Worm (Caenorhabditis elegans) whole organism, midembryonic: ENCODE measurements around the gene fbxa-63.
"Not testable (repeated sequence)": the region's sequence is repeated elsewhere in the genome, so short reads cannot be mapped to it uniquely, and the experiment has no call there.

Source experiments
- T22C8.4 ChIP-seq: fragments of 200-800 bp; sonication (Bioruptor generic); IDR thresholded peaks from 2 replicates; pipeline ENCODE4 v1.3.6; 2022; ENCODE audit warnings: missing genetic modification characterization, missing compliant biosample characterization
- cog-1 ChIP-seq: sonication (generic microtip); optimal IDR thresholded peaks from 2 replicates; lab custom pipeline; 2016; ENCODE audit warnings: missing genetic modification characterization, missing compliant biosample characterization
- flt-1 ChIP-seq: fragments of 200-800 bp; sonication (Bioruptor generic); IDR thresholded peaks from 2 replicates; pipeline ENCODE4 v1.3.6; 2022; ENCODE audit warnings: missing genetic modification characterization, missing compliant biosample characterization
- klf-2 ChIP-seq: fragments of 200-800 bp; sonication (Bioruptor generic); conservative IDR thresholded peaks from 2 replicates; pipeline ENCODE4 v1.3.6; 2022; ENCODE audit warnings: missing genetic modification reagents, missing genetic modification characterization, missing compliant biosample characterization
- med-1 ChIP-seq: sonication (generic microtip); optimal IDR thresholded peaks from 2 replicates; lab custom pipeline; 2017; ENCODE audit warnings: missing genetic modification characterization, mild to moderate bottlenecking, missing compliant biosample characterization, antibody characterized with exemption, missing genetic modification reagents; ENCODE audit not compliant: insufficient read depth
- ref-1 ChIP-seq: fragments of 200-800 bp; sonication (Bioruptor generic); conservative IDR thresholded peaks from 2 replicates; pipeline ENCODE4 v1.3.6; 2022; ENCODE audit warnings: missing genetic modification reagents, missing genetic modification characterization, missing compliant biosample characterization
- tab-1 ChIP-seq: fragments of 200-800 bp; sonication (Bioruptor generic); IDR thresholded peaks from 2 replicates; pipeline ENCODE4 v1.3.6; 2022; ENCODE audit warnings: missing genetic modification characterization, missing compliant biosample characterization
- ztf-23 ChIP-seq: fragments of 200-800 bp; sonication (Bioruptor generic); IDR thresholded peaks from 2 replicates; pipeline ENCODE4 v1.3.6; 2022; ENCODE audit warnings: missing genetic modification reagents, missing genetic modification characterization, missing compliant biosample characterization
- ztf-29 ChIP-seq: fragments of 200-800 bp; sonication (Bioruptor generic); IDR thresholded peaks from 2 replicates; pipeline ENCODE4 v1.3.6; 2022; ENCODE audit warnings: missing genetic modification reagents, missing genetic modification characterization, missing compliant biosample characterization

Gene fbxa-63

DNA sequence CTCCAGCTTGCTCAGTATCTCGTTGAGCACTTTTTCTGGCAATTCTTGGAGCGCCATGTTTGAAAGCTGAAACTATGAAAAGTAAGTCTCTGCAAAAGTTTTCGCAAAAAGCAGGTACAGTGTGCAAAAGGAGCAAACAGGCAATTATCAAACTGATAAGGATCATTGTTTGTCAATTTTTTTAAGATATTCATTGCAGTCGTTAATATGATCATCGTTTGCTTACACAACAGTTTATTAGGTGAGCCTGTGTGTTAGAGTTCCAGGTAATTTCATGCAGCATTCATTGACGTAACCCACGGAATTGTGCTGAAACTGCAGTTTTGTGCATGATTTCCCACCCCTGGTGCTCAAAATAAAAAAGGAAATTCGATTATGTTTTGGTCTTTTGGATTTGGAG lies 23.5 kb downstream of the fbxa-63 start, which contains the start of gene fbxa-151:
Gene fbxa-151, minus strand, starts transcription at position 101 of the 400 bp plus-strand sequence.
- not testable (repeated sequence) for TF ChIP-seq tab-1 (GFP tag; lab: Robert Waterston, UW); cog-1 (tag; lab: Kevin White, UChicago); ztf-29 (GFP tag; lab: Robert Waterston, UW)

- TF ChIP-seq tab-1 (GFP tag; lab: Robert Waterston, UW) (no peak), flt-1 (no peak), klf-2 (no peak)
These were observed 25.8 kb downstream of the fbxa-63 start, which contains the start of gene fbxa-32 for ce11 chrIII:1269156-1269555. Gene fbxa-32 (minus strand): TSS chrIII:1269256.

DNA sequence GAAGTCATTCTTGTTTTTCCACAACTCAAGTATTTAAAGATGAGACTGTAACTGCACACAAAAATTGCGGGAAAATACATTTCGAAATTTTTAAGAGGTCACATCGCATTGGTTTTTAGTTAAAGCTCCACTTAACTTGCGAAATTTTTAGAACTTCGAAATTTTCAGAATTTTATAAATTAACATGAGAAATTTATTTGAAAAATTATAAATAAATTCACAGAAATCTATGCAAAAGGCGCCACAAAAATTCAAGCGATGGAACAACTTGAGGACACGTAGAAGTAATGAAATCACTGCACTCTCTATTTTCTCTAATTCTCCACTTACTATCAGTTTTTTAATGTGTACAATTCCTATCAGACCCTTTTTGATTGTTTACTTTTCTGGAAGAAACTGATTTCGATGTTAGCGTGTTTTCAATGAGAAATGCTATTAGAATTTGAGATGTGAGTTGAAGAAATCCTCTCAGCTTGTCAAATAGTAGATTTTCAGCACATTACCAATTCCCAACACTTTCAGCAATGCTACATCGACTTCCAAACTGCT lies 28.1 kb downstream of the fbxa-63 start, which contains the start of gene fbxa-31:
Gene fbxa-31, minus strand, starts transcription at position 51 of the 549 bp plus-strand sequence.
- no peak for TF ChIP-seq ref-1 (GFP tag; lab: Robert Waterston, UW)
- TF ChIP-seq ztf-29 (GFP tag; lab: Robert Waterston, UW), result no peak
- TF ChIP-seq ztf-23 (GFP tag; lab: Robert Waterston, UW), result no peak

- TF ChIP-seq cog-1 (tag; lab: Kevin White, UChicago), result no peak
- TF ChIP-seq ref-1 (GFP tag; lab: Robert Waterston, UW), result no peak
- no peak for TF ChIP-seq ztf-23 (GFP tag; lab: Robert Waterston, UW)
- no peak for TF ChIP-seq ztf-29 (GFP tag; lab: Robert Waterston, UW)
- no peak for TF ChIP-seq tab-1 (GFP tag; lab: Robert Waterston, UW)
- no peak for TF ChIP-seq flt-1
- TF ChIP-seq klf-2, result no peak
- TF ChIP-seq med-1 (GFP tag; lab: Kevin White, UChicago), result no peak
These were observed 30.5 kb downstream of the fbxa-63 start, which contains the start of gene fbxa-29 for ce11 chrIII:1273655-1274328. Gene fbxa-29 (minus strand): TSS chrIII:1273705.

ce11 chrIII:1275513-1275912 lies 32.2 kb downstream of the fbxa-63 start, which contains the start of gene fbxa-30:
Gene fbxa-30 (minus strand): TSS chrIII:1275613.
- TF ChIP-seq T22C8.4 (GFP tag; lab: Robert Waterston, UW), result no peak
- TF ChIP-seq med-1 (GFP tag; lab: Kevin White, UChicago), result no peak
- TF ChIP-seq flt-1, result no peak
- no peak for TF ChIP-seq tab-1 (GFP tag; lab: Robert Waterston, UW)
- TF ChIP-seq ref-1 (GFP tag; lab: Robert Waterston, UW), result no peak
- no peak for TF ChIP-seq cog-1 (tag; lab: Kevin White, UChicago)
- no peak for TF ChIP-seq ztf-29 (GFP tag; lab: Robert Waterston, UW)
- TF ChIP-seq ztf-23 (GFP tag; lab: Robert Waterston, UW), result no peak
- no peak for TF ChIP-seq klf-2

DNA sequence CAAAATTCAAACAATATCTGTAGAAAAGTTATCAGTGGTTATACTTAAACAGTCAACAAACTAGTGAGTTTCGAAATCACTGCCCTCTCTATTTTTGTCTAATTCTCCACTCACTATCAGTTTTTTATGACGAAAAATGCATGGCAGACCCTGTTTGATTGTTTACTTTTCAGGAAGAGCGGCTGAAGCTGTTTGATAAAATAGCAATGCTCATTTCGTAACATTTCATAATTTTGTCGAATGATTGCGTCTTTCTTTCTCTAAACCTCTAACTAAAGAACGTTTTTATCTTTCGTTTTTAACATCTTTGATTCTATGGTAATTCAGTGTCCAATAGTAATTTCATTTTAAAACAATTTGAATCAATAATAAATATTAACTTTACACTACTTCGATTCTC lies 35.9 kb downstream of the fbxa-63 start:
- no peak for TF ChIP-seq ztf-29 (GFP tag; lab: Robert Waterston, UW)
- no peak for TF ChIP-seq tab-1 (GFP tag; lab: Robert Waterston, UW)
- no peak for TF ChIP-seq flt-1
- no peak for TF ChIP-seq ztf-23 (GFP tag; lab: Robert Waterston, UW)
- TF ChIP-seq klf-2, result no peak
- no peak for TF ChIP-seq ref-1 (GFP tag; lab: Robert Waterston, UW)
- no peak for TF ChIP-seq T22C8.4 (GFP tag; lab: Robert Waterston, UW)

- no peak for TF ChIP-seq T22C8.4 (GFP tag; lab: Robert Waterston, UW)
- no peak for TF ChIP-seq ztf-29 (GFP tag; lab: Robert Waterston, UW)
- no peak for TF ChIP-seq cog-1 (tag; lab: Kevin White, UChicago)
- TF ChIP-seq ref-1 (GFP tag; lab: Robert Waterston, UW), result no peak
These were observed 41.3 kb downstream of the fbxa-63 start, which contains the start of gene fbxa-37 for ce11 chrIII:1284584-1285046. Gene fbxa-37 (plus strand): TSS chrIII:1284996.

- no peak for TF ChIP-seq flt-1
- TF ChIP-seq klf-2, result no peak
- no peak for TF ChIP-seq ztf-23 (GFP tag; lab: Robert Waterston, UW)
- no peak for TF ChIP-seq ref-1 (GFP tag; lab: Robert Waterston, UW)
- no peak for TF ChIP-seq ztf-29 (GFP tag; lab: Robert Waterston, UW)
- no peak for TF ChIP-seq tab-1 (GFP tag; lab: Robert Waterston, UW)
- TF ChIP-seq cog-1 (tag; lab: Kevin White, UChicago), result no peak
- TF ChIP-seq med-1 (GFP tag; lab: Kevin White, UChicago), result no peak
- TF ChIP-seq T22C8.4 (GFP tag; lab: Robert Waterston, UW), result no peak
These were observed 45.3 kb downstream of the fbxa-63 start, which contains the start of gene fbxa-50 for ce11 chrIII:1288473-1289056. Gene fbxa-50 (minus strand): TSS chrIII:1288523.

DNA sequence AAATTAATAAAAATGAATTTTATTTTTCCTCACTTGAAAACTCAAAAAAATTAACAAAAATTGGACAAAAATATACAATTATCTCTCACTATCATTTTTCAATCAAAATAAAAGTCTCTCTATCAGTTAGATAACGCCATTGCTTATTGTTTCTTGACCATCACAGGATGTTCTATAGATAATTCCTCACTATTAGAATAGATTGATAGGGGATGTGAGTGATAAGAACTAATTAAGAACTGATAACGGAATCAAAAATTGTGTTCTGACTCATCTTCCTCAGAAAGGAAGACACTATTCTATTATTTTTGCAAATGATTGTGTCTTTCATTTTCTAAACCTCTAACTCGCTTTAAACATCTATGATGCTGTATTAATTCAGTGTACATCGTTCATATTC lies 45.8 kb downstream of the fbxa-63 start:
- no peak for TF ChIP-seq klf-2
- TF ChIP-seq flt-1, result no peak
- no peak for TF ChIP-seq ztf-23 (GFP tag; lab: Robert Waterston, UW)
- TF ChIP-seq T22C8.4 (GFP tag; lab: Robert Waterston, UW), result no peak
- no peak for TF ChIP-seq cog-1 (tag; lab: Kevin White, UChicago)
- no peak for TF ChIP-seq med-1 (GFP tag; lab: Kevin White, UChicago)
- TF ChIP-seq tab-1 (GFP tag; lab: Robert Waterston, UW), result no peak
- no peak for TF ChIP-seq ztf-29 (GFP tag; lab: Robert Waterston, UW)
